Fruit fly (Drosophila melanogaster) whole organism, embryonic: ENCODE results near the gene CG43184.

Experiments
- ATbp ChIP-seq: fragments of 200-800 bp; sonication (Bioruptor generic); optimal IDR thresholded peaks from 2 replicates; lab custom pipeline; 2017; ENCODE audit warnings: missing biosample characterization, mild to moderate bottlenecking, missing genetic modification characterization, missing genetic modification reagents
- CG11723 ChIP-seq: fragments of 200-800 bp; sonication (Bioruptor generic); optimal IDR thresholded peaks from 2 replicates; lab custom pipeline; 2017; ENCODE audit warnings: missing biosample characterization, mild to moderate bottlenecking, missing genetic modification characterization
- CG13296 ChIP-seq: fragments of 200-800 bp; sonication (Bioruptor generic); optimal IDR thresholded peaks from 3 replicates; lab custom pipeline; 2018; ENCODE audit warnings: missing biosample characterization, mild to moderate bottlenecking, missing genetic modification characterization
- CG15479 ChIP-seq: fragments of 200-800 bp; sonication (Bioruptor generic); optimal IDR thresholded peaks from 3 replicates; lab custom pipeline; 2019; ENCODE audit warnings: missing biosample characterization, mild to moderate bottlenecking, missing genetic modification characterization, moderate library complexity
- CG16863 ChIP-seq: fragments of 200-800 bp; sonication (Bioruptor generic); optimal IDR thresholded peaks from 3 replicates; lab custom pipeline; 2016; ENCODE audit warnings: missing biosample characterization, missing genetic modification characterization
- CG17829 ChIP-seq: fragments of 200-800 bp; optimal IDR thresholded peaks from 2 replicates; lab custom pipeline; 2019; ENCODE audit warnings: missing biosample characterization, mild to moderate bottlenecking, missing genetic modification characterization, moderate library complexity
- CG2120 ChIP-seq: fragments of 200-800 bp; sonication (Bioruptor generic); optimal IDR thresholded peaks from 3 replicates; lab custom pipeline; 2016; ENCODE audit warnings: missing biosample characterization, missing genetic modification characterization
- CG31224 ChIP-seq: fragments of 200-800 bp; sonication (Bioruptor generic); IDR thresholded peaks from 2 replicates; pipeline ENCODE4 v1.3.6; 2022; ENCODE audit warnings: missing biosample characterization, missing genetic modification characterization
- CG3995 ChIP-seq: fragments of 200-800 bp; sonication (Bioruptor generic); optimal IDR thresholded peaks from 3 replicates; lab custom pipeline; 2016; ENCODE audit warnings: missing biosample characterization, missing genetic modification characterization
- CG4707 ChIP-seq: fragments of 200-800 bp; sonication (Bioruptor generic); optimal IDR thresholded peaks from 2 replicates; lab custom pipeline; 2018; ENCODE audit warnings: missing biosample characterization, mild to moderate bottlenecking, missing genetic modification characterization, moderate library complexity
- CG7963 ChIP-seq: fragments of 200-800 bp; sonication (Bioruptor generic); IDR thresholded peaks from 3 replicates; pipeline ENCODE4 v1.3.6; 2022; ENCODE audit warnings: missing biosample characterization, missing genetic modification characterization; ENCODE audit not compliant: partially characterized antibody
- CG8944 ChIP-seq: fragments of 200-800 bp; sonication (Bioruptor generic); optimal IDR thresholded peaks from 3 replicates; lab custom pipeline; 2016; ENCODE audit warnings: missing biosample characterization, missing genetic modification characterization
- CG9876 ChIP-seq: fragments of 200-800 bp; sonication (Bioruptor generic); optimal IDR thresholded peaks from 2 replicates; lab custom pipeline; 2016; ENCODE audit warnings: missing biosample characterization, missing genetic modification characterization
- CHES-1-like ChIP-seq: fragments of 200-800 bp; sonication (Bioruptor generic); optimal IDR thresholded peaks from 2 replicates; lab custom pipeline; 2016; ENCODE audit warnings: missing biosample characterization, missing genetic modification characterization
- D ChIP-seq, 2 experiments: fragments of 200-800 bp in 1 of 2; fragments of >200 bp in 1 of 2; sonication (Bioruptor generic) in 1 of 2; optimal IDR thresholded peaks; 2 replicates in 1 of 2; 3 replicates in 1 of 2; lab custom pipeline; 2017; ENCODE audit warnings: mild to moderate bottlenecking in 1 of 2, missing biosample characterization in 1 of 2, missing genetic modification characterization in 1 of 2, missing genetic modification reagents in 1 of 2
- Dfd ChIP-seq, 2 experiments: fragments of >200 bp; optimal IDR thresholded peaks; 2 replicates each; lab custom pipeline; 2017; ENCODE audit warnings: missing biosample characterization in 2 of 2, missing genetic modification characterization in 2 of 2
- Dip2 ChIP-seq: fragments of 200-800 bp; sonication (Bioruptor generic); IDR thresholded peaks from 2 replicates; pipeline ENCODE4 v1.3.6; 2022; ENCODE audit warnings: missing biosample characterization, missing genetic modification characterization
- Dref ChIP-seq: fragments of 200-800 bp; sonication (Bioruptor generic); IDR thresholded peaks from 2 replicates; pipeline ENCODE4 v1.3.6; 2022; ENCODE audit warnings: missing biosample characterization, missing genetic modification characterization
- Gsc ChIP-seq: fragments of 200-800 bp; sonication (Bioruptor generic); IDR thresholded peaks from 2 replicates; pipeline ENCODE4 v1.3.6; 2022; ENCODE audit warnings: missing biosample characterization, missing genetic modification characterization
- Hand ChIP-seq: fragments of 200-800 bp; sonication (Bioruptor generic); optimal IDR thresholded peaks from 2 replicates; lab custom pipeline; 2017; ENCODE audit warnings: mild to moderate bottlenecking, missing biosample characterization, missing genetic modification reagents, missing genetic modification characterization
- MESR4 ChIP-seq: fragments of 200-800 bp; sonication (Bioruptor generic); optimal IDR thresholded peaks from 2 replicates; lab custom pipeline; 2018; ENCODE audit warnings: missing biosample characterization, mild to moderate bottlenecking, missing genetic modification characterization, moderate library complexity
- Mes4 ChIP-seq: fragments of 200-800 bp; sonication (Bioruptor generic); optimal IDR thresholded peaks from 2 replicates; lab custom pipeline; 2016; ENCODE audit warnings: missing biosample characterization, missing genetic modification characterization
- Neu2 ChIP-seq: fragments of 200-800 bp; sonication (Bioruptor generic); optimal IDR thresholded peaks from 3 replicates; lab custom pipeline; 2016; ENCODE audit warnings: missing biosample characterization, missing genetic modification characterization, borderline replicate concordance
- Nf-YC ChIP-seq: fragments of 200-800 bp; optimal IDR thresholded peaks from 3 replicates; lab custom pipeline; 2019; ENCODE audit warnings: missing biosample characterization, mild to moderate bottlenecking, missing genetic modification characterization, moderate library complexity
- Pdp1 ChIP-seq, 2 experiments: fragments of 200-800 bp; sonication (Bioruptor generic); optimal IDR thresholded peaks; 3 replicates each; lab custom pipeline; 2016; ENCODE audit warnings: missing biosample characterization in 2 of 2, missing genetic modification characterization in 2 of 2, mild to moderate bottlenecking in 1 of 2, moderate library complexity in 1 of 2
- Poxn ChIP-seq: fragments of 200-800 bp; sonication (Bioruptor generic); IDR thresholded peaks from 2 replicates; pipeline ENCODE4 v1.3.6; 2022; ENCODE audit warnings: missing biosample characterization, missing genetic modification characterization
- Rx ChIP-seq: fragments of 200-800 bp; sonication (Bioruptor generic); IDR thresholded peaks from 2 replicates; pipeline ENCODE4 v1.3.6; 2022; ENCODE audit warnings: missing biosample characterization, missing genetic modification characterization
- Sox100B ChIP-seq: fragments of 200-800 bp; sonication (Bioruptor generic); optimal IDR thresholded peaks from 3 replicates; lab custom pipeline; 2018; ENCODE audit warnings: missing biosample characterization, mild to moderate bottlenecking, missing genetic modification characterization
- TFAM ChIP-seq: fragments of 200-800 bp; sonication (Bioruptor generic); optimal IDR thresholded peaks from 2 replicates; lab custom pipeline; 2017; ENCODE audit warnings: missing biosample characterization, missing genetic modification characterization, inconsistent platforms
- ab ChIP-seq: fragments of 200-800 bp; sonication (Bioruptor generic); optimal IDR thresholded peaks from 2 replicates; lab custom pipeline; 2016; ENCODE audit warnings: missing biosample characterization, missing genetic modification characterization
- aop ChIP-seq: fragments of 200-800 bp; sonication (Bioruptor generic); IDR thresholded peaks from 2 replicates; pipeline ENCODE4 v1.3.6; 2022; ENCODE audit warnings: missing biosample characterization, missing genetic modification characterization
- danr ChIP-seq: fragments of 200-800 bp; sonication (Bioruptor generic); IDR thresholded peaks from 2 replicates; pipeline ENCODE4 v1.3.6; 2022; ENCODE audit warnings: missing biosample characterization, missing genetic modification characterization
- dmrt99B ChIP-seq: fragments of 200-800 bp; sonication (Bioruptor generic); optimal IDR thresholded peaks from 2 replicates; lab custom pipeline; 2018; ENCODE audit warnings: missing biosample characterization, mild to moderate bottlenecking, missing genetic modification characterization, moderate library complexity
- fd102C ChIP-seq: fragments of 200-800 bp; sonication (Bioruptor generic); optimal IDR thresholded peaks from 2 replicates; lab custom pipeline; 2018; ENCODE audit warnings: missing biosample characterization, mild to moderate bottlenecking, missing genetic modification characterization, moderate library complexity
- grn ChIP-seq: fragments of 200-800 bp; sonication (Bioruptor generic); optimal IDR thresholded peaks from 3 replicates; lab custom pipeline; 2017; ENCODE audit warnings: missing biosample characterization, missing genetic modification characterization
- gt ChIP-seq: fragments of 200-800 bp; sonication (Bioruptor generic); IDR thresholded peaks from 2 replicates; pipeline ENCODE4 v1.3.6; 2022; ENCODE audit warnings: missing biosample characterization, missing genetic modification characterization
- kay ChIP-seq: fragments of 200-800 bp; sonication (Bioruptor generic); optimal IDR thresholded peaks from 2 replicates; lab custom pipeline; 2016; ENCODE audit warnings: missing biosample characterization, missing genetic modification characterization
- klu ChIP-seq: fragments of 200-800 bp; sonication (Bioruptor generic); IDR thresholded peaks from 2 replicates; pipeline ENCODE4 v1.3.6; 2022; ENCODE audit warnings: missing biosample characterization, missing genetic modification characterization
- lilli ChIP-seq: fragments of 200-800 bp; sonication (Bioruptor generic); optimal IDR thresholded peaks from 3 replicates; lab custom pipeline; 2016; ENCODE audit warnings: missing biosample characterization, missing genetic modification characterization
- luna ChIP-seq: fragments of 200-800 bp; sonication (Bioruptor generic); optimal IDR thresholded peaks from 2 replicates; lab custom pipeline; 2016; ENCODE audit warnings: missing biosample characterization, missing genetic modification characterization
- nerfin-1 ChIP-seq: fragments of 200-800 bp; sonication (Bioruptor generic); optimal IDR thresholded peaks from 3 replicates; lab custom pipeline; 2019; ENCODE audit warnings: missing biosample characterization, mild to moderate bottlenecking, missing genetic modification characterization, moderate library complexity
- oc ChIP-seq: fragments of 200-800 bp; sonication (Bioruptor generic); optimal IDR thresholded peaks from 2 replicates; lab custom pipeline; 2018; ENCODE audit warnings: missing biosample characterization, mild to moderate bottlenecking, missing genetic modification characterization, moderate library complexity
- onecut ChIP-seq: fragments of 200-800 bp; sonication (Bioruptor generic); IDR thresholded peaks from 2 replicates; pipeline ENCODE4 v1.3.6; 2022; ENCODE audit warnings: missing biosample characterization, missing genetic modification characterization
- pan ChIP-seq, 4 experiments: fragments of >200 bp in 3 of 4; fragments of 200-800 bp in 1 of 4; sonication (Bioruptor generic) in 1 of 4; optimal IDR thresholded peaks in 3 of 4; IDR thresholded peaks in 1 of 4; 2 replicates each; pipeline versions ENCODE4 v1.3.6 to Lab custom; 2017 to 2022; ENCODE audit warnings: missing biosample characterization in 2 of 4, missing genetic modification characterization in 2 of 4, mixed read lengths in 1 of 4
- sob ChIP-seq: fragments of 200-800 bp; sonication (Bioruptor generic); IDR thresholded peaks from 2 replicates; pipeline ENCODE4 v1.3.6; 2022; ENCODE audit warnings: missing biosample characterization, missing genetic modification characterization
- tap ChIP-seq: fragments of 200-800 bp; optimal IDR thresholded peaks from 3 replicates; lab custom pipeline; 2019; ENCODE audit warnings: missing biosample characterization, mild to moderate bottlenecking, missing genetic modification characterization, moderate library complexity
- tin ChIP-seq: fragments of 200-800 bp; sonication (Bioruptor generic); optimal IDR thresholded peaks from 3 replicates; lab custom pipeline; 2016; ENCODE audit warnings: missing biosample characterization, missing genetic modification characterization
- tll ChIP-seq, 2 experiments: fragments of 200-800 bp in 1 of 2; fragments of >200 bp in 1 of 2; sonication (Bioruptor generic) in 1 of 2; optimal IDR thresholded peaks; 2 replicates each; lab custom pipeline; 2017 to 2019; ENCODE audit warnings: missing biosample characterization in 2 of 2, missing genetic modification characterization in 2 of 2, mild to moderate bottlenecking in 1 of 2, moderate library complexity in 1 of 2
- usp ChIP-seq: fragments of >200 bp; optimal IDR thresholded peaks from 2 replicates; lab custom pipeline; 2017; ENCODE audit warnings: missing biosample characterization, missing genetic modification characterization
- zf30C ChIP-seq: fragments of 200-800 bp; sonication (Bioruptor generic); optimal IDR thresholded peaks from 3 replicates; lab custom pipeline; 2018; ENCODE audit warnings: missing biosample characterization, mild to moderate bottlenecking, missing genetic modification characterization

The CG43184 gene

DNA sequence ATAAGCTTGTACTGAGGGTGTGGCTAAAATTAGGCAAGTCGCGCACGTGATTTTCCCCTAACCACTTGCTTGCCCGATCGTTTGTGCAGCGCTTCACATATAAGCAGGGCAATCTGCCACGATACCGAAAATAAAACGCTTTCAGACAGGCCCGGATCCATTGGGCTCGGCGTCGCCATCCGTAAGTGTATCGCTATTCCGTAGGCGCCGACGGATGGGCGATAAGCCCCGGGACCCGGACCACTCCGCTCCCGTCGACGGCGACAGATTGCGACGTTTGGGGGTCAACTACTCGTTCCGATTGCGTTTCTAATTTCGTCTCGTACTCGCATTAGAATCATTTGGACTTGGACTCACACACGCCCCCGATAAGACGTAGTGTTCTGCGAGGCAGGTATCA is 24.8 kb downstream of the CG43184 start (continued):
- TF ChIP-seq oc (tag; lab: Kevin White, UChicago) (peak; percentile 62), CG17829 (peak; percentile 59), dmrt99B (tag; lab: Kevin White, UChicago) (peak; percentile 68), CG13296 (GFP tag; lab: Kevin White, UChicago) (peak; percentile 76), Dref (GFP tag; lab: Robert Waterston, UW) (peak; percentile 47), usp (GFP tag; lab: Kevin White, UChicago) (no peak), CG7963 (GFP tag; lab: Robert Waterston, UW) (peak; percentile 55; the same call in 2 of the 3 replicates), tin (no peak), tll (GFP tag; optimal IDR thresholded peaks at IDR 0.05; lab: Kevin White, UChicago) (no peak), zf30C (GFP tag; lab: Kevin White, UChicago) (no peak), grn (GFP tag; lab: Kevin White, UChicago) (peak; percentile 22), CG8944 (GFP tag; lab: Kevin White, UChicago) (peak; percentile 89), CG16863 (GFP tag; lab: Kevin White, UChicago) (peak; percentile 86), Hand (GFP tag; lab: Kevin White, UChicago) (peak; percentile 55), Nf-YC (tag; lab: Kevin White, UChicago) (no peak), CG31224 (peak; percentile 72), CG9876 (peak; percentile 72), CG4707 (GFP tag; lab: Kevin White, UChicago) (peak; percentile 5), danr (GFP tag; lab: Robert Waterston, UW) (peak; percentile 83), ab (GFP tag; lab: Kevin White, UChicago) (peak; percentile 91), CG3995 (GFP tag; lab: Kevin White, UChicago) (no peak), gt (GFP tag; lab: Robert Waterston, UW) (peak; percentile 61; the same call in 1 of the 2 replicates), Mes4 (GFP tag; lab: Kevin White, UChicago) (peak; percentile 73), Poxn (GFP tag; lab: Robert Waterston, UW) (peak; percentile 69; the same call in 1 of the 2 replicates), Dip2 (GFP tag; lab: Robert Waterston, UW) (no peak), CG15479 (peak; percentile 9), pan (optimal IDR thresholded peaks at IDR 0.05; lab: Kevin White, UChicago) (no peak), pan (GFP tag; optimal IDR thresholded peaks at IDR 0.05 in 1 of 2, IDR thresholded peaks at IDR 0.05 in 1 of 2) (peak in 1 of 2 experiments; percentile 80), luna (GFP tag; lab: Kevin White, UChicago) (peak; percentile 73), Sox100B (GFP tag; lab: Kevin White, UChicago) (no peak), D (optimal IDR thresholded peaks at IDR 0.05; lab: Kevin White, UChicago) (no peak), D (GFP tag; optimal IDR thresholded peaks at IDR 0.05; lab: Kevin White, UChicago) (no peak), Rx (GFP tag; lab: Robert Waterston, UW) (peak; percentile 49; the same call in 1 of the 2 replicates), tap (tag; lab: Kevin White, UChicago) (no peak), MESR4 (GFP tag; lab: Kevin White, UChicago) (peak; percentile 1), lilli (GFP tag; lab: Kevin White, UChicago) (peak; percentile 92), kay (GFP tag; lab: Kevin White, UChicago) (no peak), ATbp (peak; percentile 56), TFAM (GFP tag; lab: Kevin White, UChicago) (no peak), fd102C (GFP tag; lab: Kevin White, UChicago) (no peak), Dfd (GFP tag; optimal IDR thresholded peaks at IDR 0.05; lab: Kevin White, UChicago) (no peak), Gsc (GFP tag; lab: Robert Waterston, UW) (no peak), sob (GFP tag; lab: Robert Waterston, UW) (peak; percentile 97), Pdp1 (GFP tag; optimal IDR thresholded peaks at IDR 0.05; lab: Kevin White, UChicago) (peak; percentile 91 to 94), CG11723 (GFP tag; lab: Kevin White, UChicago) (peak; percentile 59), CG2120 (GFP tag; lab: Kevin White, UChicago) (peak; percentile 96), klu (GFP tag; lab: Robert Waterston, UW) (peak; percentile 68), CHES-1-like (GFP tag; lab: Kevin White, UChicago) (peak; percentile 87), Neu2 (GFP tag; lab: Kevin White, UChicago) (no peak), aop (GFP tag; lab: Robert Waterston, UW) (peak; percentile 93), nerfin-1 (tag; lab: Kevin White, UChicago) (no peak), onecut (peak; percentile 66)
